Worm (Caenorhabditis elegans) whole organism, L4 larva: Measurements from ENCODE around the gene C24D10.4.

ENCODE experiments used
- ZK546.5 ChIP-seq, 2 experiments: sonication (generic microtip); optimal IDR thresholded peaks; 2 replicates each; lab custom pipeline; 2017; ENCODE audit warnings: missing biosample characterization in 2 of 2, missing genetic modification characterization in 2 of 2
- ceh-82 ChIP-seq: sonication (generic microtip); optimal IDR thresholded peaks from 2 replicates; lab custom pipeline; 2017; ENCODE audit warnings: missing biosample characterization, missing genetic modification characterization
- daf-19 ChIP-seq: fragments of 200-800 bp; sonication (Bioruptor generic); conservative IDR thresholded peaks from 2 replicates; pipeline ENCODE4 v1.3.6; 2022; ENCODE audit warnings: missing genetic modification characterization, missing compliant biosample characterization
- dve-1 ChIP-seq: sonication (generic microtip); optimal IDR thresholded peaks from 2 replicates; lab custom pipeline; 2017; ENCODE audit warnings: antibody characterized with exemption, mild to moderate bottlenecking, missing genetic modification characterization, missing compliant biosample characterization; ENCODE audit not compliant: insufficient read depth
- fos-1 ChIP-seq: fragments of 150-350 bp; optimal IDR thresholded peaks from 2 replicates; lab custom pipeline; 2014; ENCODE audit warnings: missing biosample characterization, missing genetic modification characterization
- lsy-2 ChIP-seq, 2 experiments: fragments of 150-350 bp in 1 of 2; sonication (generic microtip) in 1 of 2; optimal IDR thresholded peaks; 2 replicates each; lab custom pipeline; 2014 to 2017; ENCODE audit warnings: missing biosample characterization in 2 of 2, missing genetic modification characterization in 2 of 2
- pha-4 ChIP-seq, 2 experiments: fragments of 150-350 bp in 1 of 2; fragments of 200-800 bp in 1 of 2; sonication (Bioruptor generic) in 1 of 2; IDR thresholded peaks in 1 of 2; optimal IDR thresholded peaks in 1 of 2; 2 replicates each; pipeline versions ENCODE4 v1.3.6 to Lab custom; 2014 to 2022; ENCODE audit warnings: missing genetic modification characterization in 2 of 2, missing genetic modification reagents in 2 of 2, missing biosample characterization in 1 of 2, missing compliant biosample characterization in 1 of 2
- unc-62 ChIP-seq, 3 experiments: fragments of 150-350 bp in 1 of 3; sonication (generic microtip); optimal IDR thresholded peaks in 2 of 3; peaks in 1 of 3; 1 replicate in 1 of 3; 2 replicates in 2 of 3; lab custom pipeline; 2014 to 2017; ENCODE audit warnings: missing biosample characterization in 3 of 3, missing genetic modification characterization in 3 of 3, missing genetic modification reagents in 3 of 3, missing genotype in 1 of 3

DNA sequence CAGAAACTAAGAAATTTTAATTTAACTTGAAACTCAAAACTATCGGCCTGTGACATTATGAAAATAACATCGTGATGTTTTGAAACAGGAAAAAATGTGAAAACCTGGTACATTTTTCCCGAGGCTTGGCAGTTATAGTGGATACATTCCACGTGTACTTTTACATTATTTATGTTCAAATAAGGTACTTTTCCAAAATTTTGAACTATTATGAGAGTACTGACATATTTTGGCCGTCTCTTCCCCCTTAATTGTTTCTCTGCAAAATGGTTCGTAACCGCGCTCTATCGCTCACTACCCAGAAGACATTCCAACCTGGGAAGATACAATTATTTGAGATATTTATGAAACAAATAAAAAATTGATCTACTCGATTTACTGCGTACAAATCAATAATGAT, 10.5 kb upstream of the C24D10.4 start, which contains the start of gene C24D10.5:
- TF ChIP-seq ZK546.5 (tag; optimal IDR thresholded peaks at IDR 0.05; lab: Kevin White, UChicago) (no peak), daf-19 (GFP tag; lab: Robert Waterston, UW) (no peak), dve-1 (tag; lab: Kevin White, UChicago) (no peak), ceh-82 (tag; lab: Kevin White, UChicago) (no peak), fos-1 (tag; lab: Kevin White, UChicago) (no peak), pha-4 (GFP tag; IDR thresholded peaks at IDR 0.05; lab: Robert Waterston, UW) (no peak), pha-4 (tag; optimal IDR thresholded peaks at IDR 0.05; lab: Kevin White, UChicago) (no peak), unc-62 (GFP tag; optimal IDR thresholded peaks at IDR 0.05 in 1 of 2; lab: Kevin White, UChicago) (no peak), unc-62 (tag; optimal IDR thresholded peaks at IDR 0.05; lab: Kevin White, UChicago) (no peak), lsy-2 (tag; optimal IDR thresholded peaks at IDR 0.05; lab: Kevin White, UChicago) (no peak)
